Fruit fly (Drosophila melanogaster) Kc167 (cell line): ENCODE measurements around the gene wls.

ENCODE experiments used
- Myc ChIP-seq: fragments of >200 bp; optimal IDR thresholded peaks from 2 replicates; lab custom pipeline; 2017; ENCODE audit warnings: missing external identifiers
- Sin3A ChIP-seq: fragments of >200 bp; optimal IDR thresholded peaks from 2 replicates; lab custom pipeline; 2018; ENCODE audit warnings: missing external identifiers
- h ChIP-seq: fragments of >200 bp; optimal IDR thresholded peaks from 3 replicates; lab custom pipeline; 2018; ENCODE audit warnings: missing external identifiers
- insv ChIP-seq: fragments of >200 bp; optimal IDR thresholded peaks from 3 replicates; lab custom pipeline; 2018; ENCODE audit warnings: missing external identifiers
- psq ChIP-seq: fragments of >200 bp; optimal IDR thresholded peaks from 2 replicates; lab custom pipeline; 2017; ENCODE audit warnings: missing external identifiers
- ttk ChIP-seq: sonication (Bioruptor generic); optimal IDR thresholded peaks from 2 replicates; lab custom pipeline; 2017; ENCODE audit warnings: missing external identifiers

wls gene

dm6 chr3L:11203820-11204449 lies 34.5 kb upstream of the wls start:
- TF ChIP-seq Sin3A (lab: Kevin White, UChicago) (no peak), ttk (lab: Kevin White, UChicago) (no peak), psq (no peak), insv (lab: Kevin White, UChicago) (no peak), Myc (no peak), h (lab: Kevin White, UChicago) (no peak)

- TF ChIP-seq insv (lab: Kevin White, UChicago) = no peak
- no peak for TF ChIP-seq ttk (lab: Kevin White, UChicago)
- TF ChIP-seq Myc = no peak
- no peak for TF ChIP-seq psq
- no peak for TF ChIP-seq Sin3A (lab: Kevin White, UChicago)
- TF ChIP-seq h (lab: Kevin White, UChicago) = no peak
Observed at dm6 chr3L:11201051-11201450, 31.6 kb upstream of the wls start, which contains the start of gene nkt. Gene nkt, plus strand, starts transcription at chr3L:11201351.

dm6 chr3L:11199320-11199719 lies 29.9 kb upstream of the wls start, which contains the start of gene CG7607:
Gene CG7607, plus strand, starts transcription at chr3L:11199620.
- TF ChIP-seq insv (lab: Kevin White, UChicago) (no peak), Sin3A (lab: Kevin White, UChicago) (no peak), h (lab: Kevin White, UChicago) (no peak), psq (no peak), ttk (lab: Kevin White, UChicago) (no peak), Myc (no peak)

dm6 chr3L:11198375-11198774 lies 28.9 kb upstream of the wls start:
- TF ChIP-seq ttk (lab: Kevin White, UChicago) (no peak), insv (lab: Kevin White, UChicago) (no peak), Sin3A (lab: Kevin White, UChicago) (no peak), h (lab: Kevin White, UChicago) (no peak), psq (no peak), Myc (no peak)

- TF ChIP-seq ttk (lab: Kevin White, UChicago) (no peak), insv (lab: Kevin White, UChicago) (no peak), Sin3A (lab: Kevin White, UChicago) (no peak), Myc (no peak), psq (no peak), h (lab: Kevin White, UChicago) (no peak)
Observed at dm6 chr3L:11197291-11198021, 28.0 kb upstream of the wls start, which contains the start of gene GlcAT-P. Gene GlcAT-P, minus strand, starts transcription at chr3L:11197536.

- TF ChIP-seq ttk (lab: Kevin White, UChicago) (no peak), Myc (no peak), Sin3A (lab: Kevin White, UChicago) (no peak), psq (no peak), insv (lab: Kevin White, UChicago) (no peak), h (lab: Kevin White, UChicago) (no peak)
Observed at dm6 chr3L:11196860-11197259, 27.4 kb upstream of the wls start.

- TF ChIP-seq insv (lab: Kevin White, UChicago) (no peak), Myc (no peak), psq (no peak), ttk (lab: Kevin White, UChicago) (no peak), h (lab: Kevin White, UChicago) (no peak), Sin3A (lab: Kevin White, UChicago) (no peak)
Observed at dm6 chr3L:11195275-11195674, 25.9 kb upstream of the wls start.

- TF ChIP-seq ttk (lab: Kevin White, UChicago) (no peak), h (lab: Kevin White, UChicago) (no peak), Sin3A (lab: Kevin White, UChicago) (no peak), Myc (no peak), psq (no peak), insv (lab: Kevin White, UChicago) (no peak)
Observed at dm6 chr3L:11190022-11190421, 20.6 kb upstream of the wls start.

dm6 chr3L:11186768-11187167 lies 17.3 kb upstream of the wls start:
- no peak for TF ChIP-seq psq
- TF ChIP-seq insv (lab: Kevin White, UChicago) = no peak
- no peak for TF ChIP-seq Myc
- TF ChIP-seq Sin3A (lab: Kevin White, UChicago) = no peak
- TF ChIP-seq ttk (lab: Kevin White, UChicago) = no peak
- no peak for TF ChIP-seq h (lab: Kevin White, UChicago)

dm6 chr3L:11183965-11184364 lies 14.5 kb upstream of the wls start:
- TF ChIP-seq insv (lab: Kevin White, UChicago) = no peak
- TF ChIP-seq Myc = no peak

- TF ChIP-seq psq (no peak), h (lab: Kevin White, UChicago) (no peak), ttk (lab: Kevin White, UChicago) (no peak), Sin3A (lab: Kevin White, UChicago) (no peak), Myc (no peak), insv (lab: Kevin White, UChicago) (no peak)
Observed at dm6 chr3L:11182994-11183393, 13.6 kb upstream of the wls start.

- TF ChIP-seq Myc (no peak), insv (lab: Kevin White, UChicago) (no peak), Sin3A (lab: Kevin White, UChicago) (no peak)
Observed at dm6 chr3L:11173049-11173564, 3.7 kb upstream of the wls start, which contains the start of gene CG14142. Gene CG14142, plus strand, starts transcription at chr3L:11173514.
